Fruit fly (Drosophila melanogaster) whole organism, embryonic: ENCODE results near the gene CG31681.

Source experiments
- BEAF-32 ChIP-seq: fragments of 200-800 bp; sonication (Bioruptor generic); optimal IDR thresholded peaks from 3 replicates; lab custom pipeline; 2017; ENCODE audit warnings: missing biosample characterization, missing genetic modification characterization, mild to moderate bottlenecking, moderate library complexity, missing genetic modification reagents
- CG11085 ChIP-seq: fragments of 200-800 bp; sonication (Bioruptor generic); IDR thresholded peaks from 2 replicates; pipeline ENCODE4 v1.3.6; 2022; ENCODE audit warnings: missing biosample characterization, missing genetic modification characterization
- CG11504 ChIP-seq: fragments of 200-800 bp; sonication (Bioruptor generic); optimal IDR thresholded peaks from 3 replicates; lab custom pipeline; 2019; ENCODE audit warnings: missing biosample characterization, mild to moderate bottlenecking, missing genetic modification characterization, moderate library complexity
- CG12744 ChIP-seq: fragments of 200-800 bp; sonication (Bioruptor generic); optimal IDR thresholded peaks from 2 replicates; lab custom pipeline; 2016; ENCODE audit warnings: missing biosample characterization, missing genetic modification characterization
- CG12942 ChIP-seq: fragments of 200-800 bp; sonication (Bioruptor generic); optimal IDR thresholded peaks from 3 replicates; lab custom pipeline; 2016; ENCODE audit warnings: missing biosample characterization, missing genetic modification characterization
- CG13123 ChIP-seq: fragments of 200-800 bp; sonication (Bioruptor generic); optimal IDR thresholded peaks from 2 replicates; lab custom pipeline; 2016; ENCODE audit warnings: missing biosample characterization, missing genetic modification characterization
- CG13287 ChIP-seq: fragments of 200-800 bp; sonication (Bioruptor generic); IDR thresholded peaks from 2 replicates; pipeline ENCODE4 v1.3.6; 2022; ENCODE audit warnings: missing biosample characterization, missing genetic modification characterization; ENCODE audit not compliant: partially characterized antibody
- CG17186 ChIP-seq: fragments of 200-800 bp; sonication (Bioruptor generic); optimal IDR thresholded peaks from 3 replicates; lab custom pipeline; 2017; ENCODE audit warnings: missing biosample characterization, missing genetic modification reagents, missing genetic modification characterization
- CG17612 ChIP-seq: fragments of 200-800 bp; sonication (Bioruptor generic); IDR thresholded peaks from 2 replicates; pipeline ENCODE4 v1.3.6; 2022; ENCODE audit warnings: missing biosample characterization, missing genetic modification characterization
- CG18262 ChIP-seq: fragments of 200-800 bp; optimal IDR thresholded peaks from 3 replicates; lab custom pipeline; 2019; ENCODE audit warnings: missing biosample characterization, mild to moderate bottlenecking, missing genetic modification characterization, moderate library complexity
- CG18476 ChIP-seq: fragments of 200-800 bp; sonication (Bioruptor generic); optimal IDR thresholded peaks from 2 replicates; lab custom pipeline; 2016; ENCODE audit warnings: missing biosample characterization, mild to moderate bottlenecking, missing genetic modification characterization
- CG2889 ChIP-seq: fragments of 200-800 bp; sonication (Bioruptor generic); IDR thresholded peaks from 3 replicates; pipeline ENCODE4 v1.3.6; 2022; ENCODE audit warnings: missing biosample characterization, missing genetic modification characterization
- CG42726 ChIP-seq: fragments of 200-800 bp; sonication (Bioruptor generic); IDR thresholded peaks from 2 replicates; pipeline ENCODE4 v1.3.6; 2022; ENCODE audit warnings: missing biosample characterization, missing genetic modification characterization; ENCODE audit not compliant: partially characterized antibody
- CG5953 ChIP-seq: fragments of 200-800 bp; sonication (Bioruptor generic); IDR thresholded peaks from 2 replicates; pipeline ENCODE4 v1.3.6; 2022; ENCODE audit warnings: missing biosample characterization, missing genetic modification characterization
- CG6254 ChIP-seq: fragments of 200-800 bp; sonication (Bioruptor generic); optimal IDR thresholded peaks from 3 replicates; lab custom pipeline; 2017; ENCODE audit warnings: mild to moderate bottlenecking, missing biosample characterization, missing genetic modification reagents, missing genetic modification characterization
- CG6765 ChIP-seq: fragments of 200-800 bp; sonication (Bioruptor generic); optimal IDR thresholded peaks from 3 replicates; lab custom pipeline; 2017; ENCODE audit warnings: missing biosample characterization, mild to moderate bottlenecking, missing genetic modification characterization
- CG7963 ChIP-seq: fragments of 200-800 bp; sonication (Bioruptor generic); IDR thresholded peaks from 3 replicates; pipeline ENCODE4 v1.3.6; 2022; ENCODE audit warnings: missing biosample characterization, missing genetic modification characterization; ENCODE audit not compliant: partially characterized antibody
- CG9817 ChIP-seq: fragments of 200-800 bp; sonication (Bioruptor generic); optimal IDR thresholded peaks from 2 replicates; lab custom pipeline; 2018; ENCODE audit warnings: missing biosample characterization, mild to moderate bottlenecking, missing genetic modification characterization, moderate library complexity
- CoRest ChIP-seq: fragments of 200-800 bp; sonication (Bioruptor generic); optimal IDR thresholded peaks from 3 replicates; lab custom pipeline; 2018; ENCODE audit warnings: missing biosample characterization, mild to moderate bottlenecking, missing genetic modification characterization, moderate library complexity
- Dbx ChIP-seq: fragments of 200-800 bp; sonication (Bioruptor generic); IDR thresholded peaks from 3 replicates; pipeline ENCODE4 v1.3.6; 2022; ENCODE audit warnings: missing biosample characterization, missing genetic modification characterization
- Dref ChIP-seq: fragments of 200-800 bp; sonication (Bioruptor generic); IDR thresholded peaks from 2 replicates; pipeline ENCODE4 v1.3.6; 2022; ENCODE audit warnings: missing biosample characterization, missing genetic modification characterization
- Elba2 ChIP-seq: fragments of 200-800 bp; sonication (Bioruptor generic); optimal IDR thresholded peaks from 3 replicates; lab custom pipeline; 2016; ENCODE audit warnings: missing biosample characterization, missing genetic modification characterization
- Kr ChIP-seq: fragments of 200-800 bp; sonication (Bioruptor generic); optimal IDR thresholded peaks from 2 replicates; lab custom pipeline; 2017; ENCODE audit warnings: missing biosample characterization, mild to moderate bottlenecking, missing genetic modification characterization
- Meics ChIP-seq: fragments of 200-800 bp; sonication (Bioruptor generic); optimal IDR thresholded peaks from 2 replicates; lab custom pipeline; 2017; ENCODE audit warnings: missing biosample characterization, mild to moderate bottlenecking, missing genetic modification characterization
- Neu2 ChIP-seq: fragments of 200-800 bp; sonication (Bioruptor generic); optimal IDR thresholded peaks from 3 replicates; lab custom pipeline; 2016; ENCODE audit warnings: missing biosample characterization, missing genetic modification characterization, borderline replicate concordance
- Nf-YC ChIP-seq: fragments of 200-800 bp; optimal IDR thresholded peaks from 3 replicates; lab custom pipeline; 2019; ENCODE audit warnings: missing biosample characterization, mild to moderate bottlenecking, missing genetic modification characterization, moderate library complexity
- Sox100B ChIP-seq: fragments of 200-800 bp; sonication (Bioruptor generic); optimal IDR thresholded peaks from 3 replicates; lab custom pipeline; 2018; ENCODE audit warnings: missing biosample characterization, mild to moderate bottlenecking, missing genetic modification characterization
- ato ChIP-seq: fragments of 200-800 bp; sonication (Bioruptor generic); IDR thresholded peaks from 2 replicates; pipeline ENCODE4 v1.3.6; 2022; ENCODE audit warnings: missing biosample characterization, missing genetic modification characterization; ENCODE audit not compliant: partially characterized antibody
- btn ChIP-seq: fragments of 200-800 bp; sonication (Bioruptor generic); optimal IDR thresholded peaks from 2 replicates; lab custom pipeline; 2016; ENCODE audit warnings: missing biosample characterization, missing genetic modification characterization
- cato ChIP-seq: fragments of 200-800 bp; sonication (Bioruptor generic); optimal IDR thresholded peaks from 2 replicates; lab custom pipeline; 2016; ENCODE audit warnings: missing biosample characterization, missing genetic modification characterization, borderline replicate concordance
- chinmo ChIP-seq: fragments of 200-800 bp; sonication (Bioruptor generic); IDR thresholded peaks from 4 replicates; pipeline ENCODE4 v1.3.6; 2022; ENCODE audit warnings: missing biosample characterization, missing genetic modification characterization; ENCODE audit not compliant: partially characterized antibody
- corto ChIP-seq: fragments of 200-800 bp; sonication (Bioruptor generic); optimal IDR thresholded peaks from 2 replicates; lab custom pipeline; 2016; ENCODE audit warnings: missing biosample characterization, mild to moderate bottlenecking, missing genetic modification characterization, moderate library complexity
- dati ChIP-seq: fragments of 200-800 bp; sonication (Bioruptor generic); IDR thresholded peaks from 2 replicates; pipeline ENCODE4 v1.3.6; 2022; ENCODE audit warnings: missing biosample characterization, missing genetic modification characterization
- dimm ChIP-seq: fragments of 200-800 bp; sonication (Bioruptor generic); IDR thresholded peaks from 2 replicates; pipeline ENCODE4 v1.3.6; 2022; ENCODE audit warnings: missing biosample characterization, missing genetic modification characterization
- eve ChIP-seq, 2 experiments: fragments of >200 bp; optimal IDR thresholded peaks; 2 replicates each; lab custom pipeline; 2017; ENCODE audit warnings: missing biosample characterization in 2 of 2, missing genetic modification characterization in 2 of 2
- fu2 ChIP-seq: fragments of 200-800 bp; sonication (Bioruptor generic); optimal IDR thresholded peaks from 2 replicates; lab custom pipeline; 2016; ENCODE audit warnings: missing biosample characterization, missing genetic modification characterization
- gfzf ChIP-seq: fragments of 200-800 bp; sonication (Bioruptor generic); optimal IDR thresholded peaks from 2 replicates; lab custom pipeline; 2016; ENCODE audit warnings: missing biosample characterization, mild to moderate bottlenecking, missing genetic modification characterization, moderate library complexity
- hth ChIP-seq: fragments of >200 bp; optimal IDR thresholded peaks from 2 replicates; lab custom pipeline; 2017; ENCODE audit warnings: inconsistent platforms
- lbe ChIP-seq: fragments of 200-800 bp; sonication (Bioruptor generic); optimal IDR thresholded peaks from 2 replicates; lab custom pipeline; 2016; ENCODE audit warnings: missing biosample characterization, mild to moderate bottlenecking, missing genetic modification characterization
- lmd ChIP-seq: fragments of 200-800 bp; sonication (Bioruptor generic); IDR thresholded peaks from 2 replicates; pipeline ENCODE4 v1.3.6; 2022; ENCODE audit warnings: missing biosample characterization, missing genetic modification characterization
- mld ChIP-seq: fragments of 200-800 bp; sonication (Bioruptor generic); IDR thresholded peaks from 3 replicates; pipeline ENCODE4 v1.3.6; 2022; ENCODE audit warnings: missing biosample characterization, missing genetic modification characterization; ENCODE audit not compliant: partially characterized antibody
- nmo ChIP-seq: fragments of 200-800 bp; sonication (Bioruptor generic); optimal IDR thresholded peaks from 2 replicates; lab custom pipeline; 2018; ENCODE audit warnings: missing biosample characterization, mild to moderate bottlenecking, missing genetic modification characterization, moderate library complexity
- nom ChIP-seq: fragments of 200-800 bp; sonication (Bioruptor generic); optimal IDR thresholded peaks from 2 replicates; lab custom pipeline; 2017; ENCODE audit warnings: missing biosample characterization, missing genetic modification characterization, mild to moderate bottlenecking, moderate library complexity, missing genetic modification reagents
- peb ChIP-seq: fragments of 200-800 bp; sonication (Bioruptor generic); IDR thresholded peaks from 2 replicates; pipeline ENCODE4 v1.3.6; 2022; ENCODE audit warnings: missing biosample characterization, missing genetic modification characterization
- pzg ChIP-seq: fragments of 200-800 bp; sonication (Bioruptor generic); optimal IDR thresholded peaks from 3 replicates; lab custom pipeline; 2018; ENCODE audit warnings: missing biosample characterization, mild to moderate bottlenecking, missing genetic modification characterization, moderate library complexity
- rib ChIP-seq: fragments of 200-800 bp; sonication (Bioruptor generic); IDR thresholded peaks from 2 replicates; pipeline ENCODE4 v1.3.6; 2022; ENCODE audit warnings: missing biosample characterization, missing genetic modification characterization
- schlank ChIP-seq: fragments of 200-800 bp; sonication (Bioruptor generic); optimal IDR thresholded peaks from 2 replicates; lab custom pipeline; 2018; ENCODE audit warnings: missing biosample characterization, mild to moderate bottlenecking, missing genetic modification characterization
- sna ChIP-seq: fragments of 200-800 bp; sonication (Bioruptor generic); IDR thresholded peaks from 2 replicates; pipeline ENCODE4 v1.3.6; 2022; ENCODE audit warnings: missing biosample characterization, missing genetic modification characterization; ENCODE audit not compliant: partially characterized antibody
- usp ChIP-seq: fragments of >200 bp; optimal IDR thresholded peaks from 2 replicates; lab custom pipeline; 2017; ENCODE audit warnings: missing biosample characterization, missing genetic modification characterization
- vfl ChIP-seq: fragments of 200-800 bp; sonication (Bioruptor generic); optimal IDR thresholded peaks from 2 replicates; lab custom pipeline; 2016; ENCODE audit warnings: missing biosample characterization, missing genetic modification characterization

The CG31681 gene

DNA sequence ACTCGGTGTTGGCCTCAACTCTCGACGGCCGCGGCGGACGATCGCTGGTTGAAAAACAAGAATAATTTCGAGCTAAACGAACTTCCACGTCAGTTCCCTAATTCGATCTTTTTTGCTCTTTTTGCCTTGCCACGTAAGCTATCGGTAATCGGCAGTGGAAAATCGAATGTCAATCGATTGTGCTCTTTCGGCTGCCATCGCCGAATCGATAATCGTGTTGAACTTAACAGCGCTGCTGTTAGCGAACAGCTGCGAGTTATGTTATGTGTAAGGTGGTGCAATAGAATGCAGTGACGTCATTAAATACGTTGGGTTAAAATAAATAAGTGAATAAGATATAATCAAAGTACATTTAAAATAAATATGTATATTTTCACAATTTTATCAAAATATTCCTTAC lies 50.0 kb downstream of the CG31681 start, which contains the start of gene Sec24CD (continued):
- TF ChIP-seq CG42726 (GFP tag; lab: Robert Waterston, UW) (peak; percentile 57; the same call in 1 of the 2 replicates), Kr (GFP tag; lab: Kevin White, UChicago) (no peak), gfzf (GFP tag; lab: Kevin White, UChicago) (peak; percentile 4), corto (GFP tag; lab: Kevin White, UChicago) (no peak), BEAF-32 (GFP tag; lab: Kevin White, UChicago) (peak; percentile 61), lbe (GFP tag; lab: Kevin White, UChicago) (peak; percentile 46), Neu2 (GFP tag; lab: Kevin White, UChicago) (no peak), CG7963 (peak; percentile 95), ato (peak; percentile 98), Sox100B (GFP tag; lab: Kevin White, UChicago) (no peak), CG13123 (GFP tag; lab: Kevin White, UChicago) (no peak), vfl (GFP tag; lab: Kevin White, UChicago) (no peak), CG12942 (GFP tag; lab: Kevin White, UChicago) (no peak), nom (GFP tag; lab: Kevin White, UChicago) (peak; percentile 73), mld (peak; percentile 94), CG13287 (GFP tag; lab: Robert Waterston, UW) (peak; percentile 97), nmo (GFP tag; lab: Kevin White, UChicago) (peak; percentile 22), hth (lab: Kevin White, UChicago) (no peak), CG5953 (GFP tag; lab: Robert Waterston, UW) (no peak), rib (GFP tag; lab: Robert Waterston, UW) (no peak), Elba2 (GFP tag; lab: Kevin White, UChicago) (no peak), usp (GFP tag; lab: Kevin White, UChicago) (no peak), dimm (no peak), sna (GFP tag; lab: Robert Waterston, UW) (peak; percentile 96), btn (GFP tag; lab: Kevin White, UChicago) (no peak), CG17186 (GFP tag; lab: Kevin White, UChicago) (peak; percentile 10), chinmo (GFP tag; lab: Robert Waterston, UW) (peak; percentile 97), fu2 (GFP tag; lab: Kevin White, UChicago) (no peak), CG2889 (no peak), CG11504 (tag; lab: Kevin White, UChicago) (no peak), CoRest (no peak), schlank (tag; lab: Kevin White, UChicago) (no peak), Dref (GFP tag; lab: Robert Waterston, UW) (peak; percentile 97), CG9817 (no peak), CG12744 (GFP tag; lab: Kevin White, UChicago) (no peak), CG18262 (no peak), CG11085 (GFP tag; lab: Robert Waterston, UW) (no peak), Meics (GFP tag; lab: Kevin White, UChicago) (no peak), cato (no peak), Nf-YC (no peak), pzg (GFP tag; lab: Kevin White, UChicago) (peak; percentile 84), Dbx (GFP tag; lab: Robert Waterston, UW) (0 out of 3 replicates have a peak, but pooled peaks have one; percentile 19), peb (GFP tag; lab: Robert Waterston, UW) (no peak), lmd (no peak), CG17612 (GFP tag; lab: Robert Waterston, UW) (no peak), CG18476 (GFP tag; lab: Kevin White, UChicago) (no peak), dati (GFP tag; lab: Robert Waterston, UW) (no peak), CG6765 (GFP tag; lab: Kevin White, UChicago) (no peak), eve (GFP tag; optimal IDR thresholded peaks at IDR 0.05; lab: Kevin White, UChicago) (no peak), CG6254 (GFP tag; lab: Kevin White, UChicago) (no peak)
